Fruit fly (Drosophila melanogaster) S2 (cell line): Measurements from ENCODE around the gene kon.

Source experiments
- CG8478 ChIP-seq: fragments of >200 bp; optimal IDR thresholded peaks from 2 replicates; lab custom pipeline; 2018
- CTCF ChIP-seq, 2 experiments: fragments of >200 bp; optimal IDR thresholded peaks; 2 replicates each; lab custom pipeline; 2018

DNA sequence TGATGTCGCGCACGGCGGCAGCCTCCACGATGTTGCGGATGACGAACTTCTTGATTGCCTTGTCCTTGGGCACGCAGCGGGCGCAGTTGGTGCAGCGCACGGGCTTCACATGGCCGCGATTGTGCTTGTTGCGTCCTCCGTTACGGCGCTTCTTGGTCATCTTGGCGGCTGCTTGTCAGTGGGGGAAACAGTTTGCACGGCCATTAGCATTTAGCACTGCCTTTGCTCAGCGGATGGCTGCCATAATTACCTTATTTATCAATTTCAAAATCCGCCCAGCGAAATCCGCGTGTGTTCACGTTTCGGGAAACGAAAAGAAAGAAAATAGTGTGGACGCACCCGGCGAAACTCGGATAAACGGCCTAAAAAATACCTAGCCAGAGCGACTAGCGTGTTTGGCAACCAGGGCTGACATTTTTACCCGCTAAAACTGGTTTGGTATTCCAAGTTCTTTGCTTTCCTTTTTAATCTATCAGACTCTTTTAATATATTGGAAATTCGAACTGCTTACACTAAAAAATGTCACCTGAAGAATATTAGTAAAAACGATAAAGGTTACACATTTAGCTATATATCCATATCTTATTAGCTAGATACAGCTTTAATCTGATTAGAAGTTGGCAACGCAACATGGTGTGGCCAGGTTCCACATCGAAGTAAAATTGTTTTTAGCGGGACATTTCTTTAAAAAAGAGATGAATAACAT lies 60.7 kb downstream of the kon start, which contains the start of gene RpS26:
- no peak for TF ChIP-seq CG8478 (lab: Kevin White, UChicago)
- no peak for TF ChIP-seq CTCF (optimal IDR thresholded peaks at IDR 0.05; lab: Kevin White, UChicago)
